Fruit fly (Drosophila melanogaster) whole organism, embryonic: Measurements from ENCODE around the gene CG34134.

ENCODE experiments used
- Ada2b ChIP-seq: fragments of 200-800 bp; sonication (Bioruptor generic); IDR thresholded peaks from 2 replicates; pipeline ENCODE4 v1.3.6; 2022; ENCODE audit warnings: missing biosample characterization, missing genetic modification characterization
- CG10209 ChIP-seq: fragments of 200-800 bp; sonication (Bioruptor generic); optimal IDR thresholded peaks from 3 replicates; lab custom pipeline; 2017; ENCODE audit warnings: missing biosample characterization, mild to moderate bottlenecking, missing genetic modification characterization, missing genetic modification reagents
- CG10366 ChIP-seq: fragments of 200-800 bp; sonication (Bioruptor generic); IDR thresholded peaks from 2 replicates; pipeline ENCODE4 v1.3.6; 2022; ENCODE audit warnings: missing biosample characterization, missing genetic modification characterization
- CG11247 ChIP-seq: fragments of 200-800 bp; sonication (Bioruptor generic); IDR thresholded peaks from 2 replicates; pipeline ENCODE4 v1.3.6; 2022; ENCODE audit warnings: missing biosample characterization, missing genetic modification characterization
- CG12299 ChIP-seq: fragments of 200-800 bp; sonication (Bioruptor generic); optimal IDR thresholded peaks from 2 replicates; lab custom pipeline; 2018; ENCODE audit warnings: missing biosample characterization, mild to moderate bottlenecking, missing genetic modification characterization
- CG1233 ChIP-seq: fragments of 200-800 bp; sonication (Bioruptor generic); optimal IDR thresholded peaks from 4 replicates; lab custom pipeline; 2018; ENCODE audit warnings: missing biosample characterization, mild to moderate bottlenecking, missing genetic modification characterization
- CG12391 ChIP-seq: fragments of 200-800 bp; sonication (Bioruptor generic); optimal IDR thresholded peaks from 3 replicates; lab custom pipeline; 2018; ENCODE audit warnings: missing biosample characterization, mild to moderate bottlenecking, missing genetic modification characterization, moderate library complexity
- CG1529 ChIP-seq: fragments of 200-800 bp; sonication (Bioruptor generic); optimal IDR thresholded peaks from 3 replicates; lab custom pipeline; 2018; ENCODE audit warnings: missing biosample characterization, missing genetic modification characterization
- CG15479 ChIP-seq: fragments of 200-800 bp; sonication (Bioruptor generic); optimal IDR thresholded peaks from 3 replicates; lab custom pipeline; 2019; ENCODE audit warnings: missing biosample characterization, mild to moderate bottlenecking, missing genetic modification characterization, moderate library complexity
- CG15696 ChIP-seq: fragments of 200-800 bp; sonication (Bioruptor generic); optimal IDR thresholded peaks from 2 replicates; lab custom pipeline; 2019; ENCODE audit warnings: missing biosample characterization, mild to moderate bottlenecking, missing genetic modification characterization, moderate library complexity
- CG1602 ChIP-seq: fragments of 200-800 bp; sonication (Bioruptor generic); optimal IDR thresholded peaks from 3 replicates; lab custom pipeline; 2016; ENCODE audit warnings: missing biosample characterization, missing genetic modification characterization
- CG1603 ChIP-seq: fragments of 200-800 bp; sonication (Bioruptor generic); optimal IDR thresholded peaks from 2 replicates; lab custom pipeline; 2019; ENCODE audit warnings: missing biosample characterization, mild to moderate bottlenecking, missing genetic modification characterization, moderate library complexity
- CG16779 ChIP-seq: fragments of 200-800 bp; sonication (Bioruptor generic); IDR thresholded peaks from 2 replicates; pipeline ENCODE4 v1.3.6; 2022; ENCODE audit warnings: missing biosample characterization, missing genetic modification characterization
- CG17802 ChIP-seq: fragments of 200-800 bp; sonication (Bioruptor generic); optimal IDR thresholded peaks from 2 replicates; lab custom pipeline; 2018; ENCODE audit warnings: missing biosample characterization, mild to moderate bottlenecking, missing genetic modification characterization, moderate library complexity
- CG17912 ChIP-seq: fragments of 200-800 bp; sonication (Bioruptor generic); optimal IDR thresholded peaks from 2 replicates; lab custom pipeline; 2018; ENCODE audit warnings: missing biosample characterization, mild to moderate bottlenecking, missing genetic modification characterization
- CG2875 ChIP-seq: fragments of 200-800 bp; sonication (Bioruptor generic); optimal IDR thresholded peaks from 2 replicates; lab custom pipeline; 2017; ENCODE audit warnings: missing biosample characterization, mild to moderate bottlenecking, missing genetic modification characterization, missing genetic modification reagents
- CG31365 ChIP-seq: fragments of 200-800 bp; sonication (Bioruptor generic); optimal IDR thresholded peaks from 2 replicates; lab custom pipeline; 2018; ENCODE audit warnings: missing biosample characterization, mild to moderate bottlenecking, missing genetic modification characterization
- CG31441 ChIP-seq: fragments of 200-800 bp; sonication (Bioruptor generic); IDR thresholded peaks from 2 replicates; pipeline ENCODE4 v1.3.6; 2022; ENCODE audit warnings: missing biosample characterization, missing genetic modification characterization
- CG33213 ChIP-seq: fragments of 200-800 bp; sonication (Bioruptor generic); optimal IDR thresholded peaks from 3 replicates; lab custom pipeline; 2016; ENCODE audit warnings: missing biosample characterization, missing genetic modification characterization
- CG6791 ChIP-seq: fragments of 200-800 bp; sonication (Bioruptor generic); IDR thresholded peaks from 3 replicates; pipeline ENCODE4 v1.3.6; 2022; ENCODE audit warnings: missing biosample characterization, missing genetic modification characterization; ENCODE audit not compliant: partially characterized antibody
- CG8359 ChIP-seq: fragments of 200-800 bp; sonication (Bioruptor generic); optimal IDR thresholded peaks from 2 replicates; lab custom pipeline; 2017; ENCODE audit warnings: missing biosample characterization, mild to moderate bottlenecking, missing genetic modification characterization, borderline replicate concordance
- CoRest ChIP-seq: fragments of 200-800 bp; sonication (Bioruptor generic); optimal IDR thresholded peaks from 3 replicates; lab custom pipeline; 2018; ENCODE audit warnings: missing biosample characterization, mild to moderate bottlenecking, missing genetic modification characterization, moderate library complexity
- Dip3 ChIP-seq: fragments of 200-800 bp; sonication (Bioruptor generic); optimal IDR thresholded peaks from 3 replicates; lab custom pipeline; 2016; ENCODE audit warnings: missing biosample characterization, missing genetic modification characterization
- Dref ChIP-seq: fragments of 200-800 bp; sonication (Bioruptor generic); IDR thresholded peaks from 2 replicates; pipeline ENCODE4 v1.3.6; 2022; ENCODE audit warnings: missing biosample characterization, missing genetic modification characterization
- Lhr ChIP-seq: fragments of 200-800 bp; sonication (Bioruptor generic); optimal IDR thresholded peaks from 3 replicates; lab custom pipeline; 2017; ENCODE audit warnings: mild to moderate bottlenecking, missing biosample characterization, missing genetic modification reagents, missing genetic modification characterization
- Neu2 ChIP-seq: fragments of 200-800 bp; sonication (Bioruptor generic); optimal IDR thresholded peaks from 3 replicates; lab custom pipeline; 2016; ENCODE audit warnings: missing biosample characterization, missing genetic modification characterization, borderline replicate concordance
- Xbp1 ChIP-seq: fragments of 200-800 bp; sonication (Bioruptor generic); optimal IDR thresholded peaks from 3 replicates; lab custom pipeline; 2016; ENCODE audit warnings: missing biosample characterization, mild to moderate bottlenecking, missing genetic modification characterization
- amos ChIP-seq: fragments of 200-800 bp; sonication (Bioruptor generic); IDR thresholded peaks from 2 replicates; pipeline ENCODE4 v1.3.6; 2022; ENCODE audit warnings: missing biosample characterization, missing genetic modification characterization; ENCODE audit not compliant: partially characterized antibody
- btn ChIP-seq: fragments of 200-800 bp; sonication (Bioruptor generic); optimal IDR thresholded peaks from 2 replicates; lab custom pipeline; 2016; ENCODE audit warnings: missing biosample characterization, missing genetic modification characterization
- cas ChIP-seq: fragments of 200-800 bp; sonication (Bioruptor generic); IDR thresholded peaks from 2 replicates; pipeline ENCODE4 v1.3.6; 2022; ENCODE audit warnings: missing biosample characterization, missing genetic modification characterization
- danr ChIP-seq: fragments of 200-800 bp; sonication (Bioruptor generic); IDR thresholded peaks from 2 replicates; pipeline ENCODE4 v1.3.6; 2022; ENCODE audit warnings: missing biosample characterization, missing genetic modification characterization
- dpn ChIP-seq, 2 experiments: fragments of 200-800 bp; sonication (Bioruptor generic); optimal IDR thresholded peaks; 3 replicates each; lab custom pipeline; 2016; ENCODE audit warnings: missing biosample characterization in 2 of 2, missing genetic modification characterization in 2 of 2
- exex ChIP-seq: fragments of 200-800 bp; sonication (Bioruptor generic); optimal IDR thresholded peaks from 4 replicates; lab custom pipeline; 2018; ENCODE audit warnings: missing biosample characterization, mild to moderate bottlenecking, missing genetic modification characterization, moderate library complexity
- gcm2 ChIP-seq: fragments of 200-800 bp; sonication (Bioruptor generic); optimal IDR thresholded peaks from 2 replicates; lab custom pipeline; 2016; ENCODE audit warnings: missing biosample characterization, missing genetic modification characterization
- gfzf ChIP-seq: fragments of 200-800 bp; sonication (Bioruptor generic); optimal IDR thresholded peaks from 2 replicates; lab custom pipeline; 2016; ENCODE audit warnings: missing biosample characterization, mild to moderate bottlenecking, missing genetic modification characterization, moderate library complexity
- gsb-n ChIP-seq: fragments of 200-800 bp; sonication (Bioruptor generic); optimal IDR thresholded peaks from 3 replicates; lab custom pipeline; 2018; ENCODE audit warnings: missing biosample characterization, mild to moderate bottlenecking, missing genetic modification characterization
- kah ChIP-seq: fragments of 200-800 bp; sonication (Bioruptor generic); optimal IDR thresholded peaks from 2 replicates; lab custom pipeline; 2018; ENCODE audit warnings: missing biosample characterization, mild to moderate bottlenecking, missing genetic modification characterization
- kay ChIP-seq: fragments of 200-800 bp; sonication (Bioruptor generic); optimal IDR thresholded peaks from 2 replicates; lab custom pipeline; 2016; ENCODE audit warnings: missing biosample characterization, missing genetic modification characterization
- klu ChIP-seq: fragments of 200-800 bp; sonication (Bioruptor generic); IDR thresholded peaks from 2 replicates; pipeline ENCODE4 v1.3.6; 2022; ENCODE audit warnings: missing biosample characterization, missing genetic modification characterization
- kni ChIP-seq: fragments of 200-800 bp; sonication (Bioruptor generic); optimal IDR thresholded peaks from 3 replicates; lab custom pipeline; 2017; ENCODE audit warnings: mild to moderate bottlenecking, missing biosample characterization, missing genetic modification reagents, missing genetic modification characterization
- lab ChIP-seq: fragments of 200-800 bp; sonication (Bioruptor generic); optimal IDR thresholded peaks from 3 replicates; lab custom pipeline; 2017; ENCODE audit warnings: missing biosample characterization, missing genetic modification characterization, mild to moderate bottlenecking, moderate library complexity, missing genetic modification reagents
- nmo ChIP-seq: fragments of 200-800 bp; sonication (Bioruptor generic); optimal IDR thresholded peaks from 2 replicates; lab custom pipeline; 2018; ENCODE audit warnings: missing biosample characterization, mild to moderate bottlenecking, missing genetic modification characterization, moderate library complexity
- sc ChIP-seq, 3 experiments: fragments of >200 bp in 2 of 3; fragments of 200-800 bp in 1 of 3; sonication (Bioruptor generic) in 1 of 3; optimal IDR thresholded peaks; 2 replicates in 2 of 3; 3 replicates in 1 of 3; lab custom pipeline; 2017; ENCODE audit warnings: mild to moderate bottlenecking in 1 of 3, missing biosample characterization in 1 of 3, missing genetic modification characterization in 1 of 3, missing genetic modification reagents in 1 of 3
- ssp ChIP-seq: fragments of 200-800 bp; sonication (Bioruptor generic); IDR thresholded peaks from 2 replicates; pipeline ENCODE4 v1.3.6; 2022; ENCODE audit warnings: missing biosample characterization, missing genetic modification characterization
- tin ChIP-seq: fragments of 200-800 bp; sonication (Bioruptor generic); optimal IDR thresholded peaks from 3 replicates; lab custom pipeline; 2016; ENCODE audit warnings: missing biosample characterization, missing genetic modification characterization
- tna ChIP-seq: fragments of 200-800 bp; sonication (Bioruptor generic); IDR thresholded peaks from 2 replicates; pipeline ENCODE4 v1.3.6; 2022; ENCODE audit warnings: missing biosample characterization, missing genetic modification characterization; ENCODE audit not compliant: partially characterized antibody
- trem ChIP-seq: fragments of 200-800 bp; optimal IDR thresholded peaks from 3 replicates; lab custom pipeline; 2019; ENCODE audit warnings: missing biosample characterization, mild to moderate bottlenecking, missing genetic modification characterization, moderate library complexity
- twi ChIP-seq: fragments of 200-800 bp; optimal IDR thresholded peaks from 2 replicates; lab custom pipeline; 2019; ENCODE audit warnings: missing biosample characterization, mild to moderate bottlenecking, missing genetic modification characterization, moderate library complexity
- wdn ChIP-seq: fragments of 200-800 bp; sonication (Bioruptor generic); IDR thresholded peaks from 2 replicates; pipeline ENCODE4 v1.3.6; 2022; ENCODE audit warnings: missing biosample characterization, missing genetic modification characterization

Gene CG34134

dm6 chr2L:8165800-8166576, 24.6 kb downstream of the CG34134 start (continued):
- TF ChIP-seq CG33213 (GFP tag; lab: Kevin White, UChicago) (no peak), CG17912 (GFP tag; lab: Kevin White, UChicago) (no peak), CG2875 (GFP tag; lab: Kevin White, UChicago) (no peak), tin (no peak), CG1603 (tag; lab: Kevin White, UChicago) (peak; percentile 19), Ada2b (no peak), lab (GFP tag; lab: Kevin White, UChicago) (no peak), CG1529 (GFP tag; lab: Kevin White, UChicago) (no peak), gcm2 (GFP tag; lab: Kevin White, UChicago) (no peak), cas (GFP tag; lab: Robert Waterston, UW) (no peak), CG6791 (no peak), CG11247 (no peak), CoRest (tag; lab: Kevin White, UChicago) (peak; percentile 1), kni (peak; percentile 28), sc (optimal IDR thresholded peaks at IDR 0.05; lab: Kevin White, UChicago) (no peak), sc (GFP tag; optimal IDR thresholded peaks at IDR 0.05; lab: Kevin White, UChicago) (no peak), CG1233 (no peak), CG10209 (peak; percentile 0), klu (GFP tag; lab: Robert Waterston, UW) (no peak), Neu2 (GFP tag; lab: Kevin White, UChicago) (no peak), danr (GFP tag; lab: Robert Waterston, UW) (no peak), wdn (GFP tag; lab: Robert Waterston, UW) (no peak), Dip3 (GFP tag; lab: Kevin White, UChicago) (no peak), dpn (GFP tag; optimal IDR thresholded peaks at IDR 0.05; lab: Kevin White, UChicago) (no peak), btn (GFP tag; lab: Kevin White, UChicago) (no peak), nmo (GFP tag; lab: Kevin White, UChicago) (no peak), CG8359 (GFP tag; lab: Kevin White, UChicago) (no peak), CG31441 (GFP tag; lab: Robert Waterston, UW) (no peak), CG17802 (tag; lab: Kevin White, UChicago) (no peak), CG12299 (tag; lab: Kevin White, UChicago) (no peak), CG15479 (GFP tag; lab: Kevin White, UChicago) (peak; percentile 71), exex (tag; lab: Kevin White, UChicago) (peak; percentile 32), CG31365 (no peak), amos (GFP tag; lab: Robert Waterston, UW) (no peak), Xbp1 (no peak), gsb-n (tag; lab: Kevin White, UChicago) (peak; percentile 10), kah (GFP tag; lab: Kevin White, UChicago) (no peak), CG1602 (GFP tag; lab: Kevin White, UChicago) (no peak), trem (no peak), Dref (GFP tag; lab: Robert Waterston, UW) (no peak), tna (GFP tag; lab: Robert Waterston, UW) (no peak), twi (tag; lab: Kevin White, UChicago) (no peak), gfzf (no peak), CG16779 (no peak), ssp (GFP tag; lab: Robert Waterston, UW) (no peak), CG12391 (tag; lab: Kevin White, UChicago) (peak; percentile 5), CG15696 (tag; lab: Kevin White, UChicago) (peak; percentile 74), kay (GFP tag; lab: Kevin White, UChicago) (no peak), CG10366 (GFP tag; lab: Robert Waterston, UW) (no peak), Lhr (GFP tag; lab: Kevin White, UChicago) (no peak)
